Fruit fly (Drosophila melanogaster): ENCODE data around the gene Hmgcl.
A peak's percentile ranks its signal among the peaks of the same experiment; 100 is the strongest.

Gene Hmgcl

DNA sequence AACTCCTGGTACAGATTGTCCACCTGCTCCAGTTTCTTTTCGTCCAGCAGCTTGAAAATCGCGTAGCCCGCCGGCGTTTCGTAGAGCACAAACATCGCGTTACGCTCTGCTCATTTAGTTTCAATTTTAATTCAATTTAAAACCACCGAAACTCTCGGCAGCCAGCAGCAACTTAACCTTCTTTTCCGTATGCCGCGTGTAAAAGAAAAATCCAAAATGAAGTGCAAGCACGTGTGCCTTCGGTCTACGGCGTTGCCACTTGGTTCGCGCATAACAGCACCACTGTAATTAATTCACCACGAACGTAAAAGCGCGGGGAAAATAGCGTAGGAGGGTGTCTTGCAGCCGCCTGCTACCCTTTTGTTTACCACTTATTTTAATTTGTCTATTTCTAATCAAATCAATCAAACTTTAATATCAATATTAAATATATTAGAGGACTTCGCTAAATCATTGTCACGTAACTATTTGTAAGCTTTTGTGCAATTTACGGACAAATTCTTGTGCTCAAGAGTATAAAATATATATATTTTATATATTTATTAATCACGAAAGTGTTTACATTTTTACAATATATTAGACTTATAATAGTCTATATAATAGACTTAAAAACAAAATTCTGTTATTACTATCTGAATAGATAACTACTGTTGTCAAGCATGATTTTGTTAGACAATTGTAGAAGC is 41.5 kb upstream of the Hmgcl start, which contains the start of gene nop5 (continued):
- TF ChIP-seq sisA (GFP tag; IDR thresholded peaks at IDR 0.05) (no peak), z (GFP tag; IDR thresholded peaks at IDR 0.05) (no peak), nerfin-1 (tag; optimal IDR thresholded peaks at IDR 0.05) (peak; percentile 72), TFAM (GFP tag; optimal IDR thresholded peaks at IDR 0.05) (no peak), phol (tag; optimal IDR thresholded peaks at IDR 0.05) (peak; percentile 69), CG8359 (GFP tag; optimal IDR thresholded peaks at IDR 0.05; ENCODE audit: borderline replicate concordance) (peak; percentile 20), CG31388 (GFP tag; optimal IDR thresholded peaks at IDR 0.05) (no peak), trem (tag; optimal IDR thresholded peaks at IDR 0.05) (peak; percentile 36), D19B (GFP tag; optimal IDR thresholded peaks at IDR 0.05) (peak; percentile 99), HmgD (GFP tag; optimal IDR thresholded peaks at IDR 0.05) (no peak), ash1 (GFP tag; optimal IDR thresholded peaks at IDR 0.05) (no peak), PHDP (tag; optimal IDR thresholded peaks at IDR 0.05) (peak; percentile 36), Lim3 (GFP tag; IDR thresholded peaks at IDR 0.05) (no peak), crol (GFP tag; IDR thresholded peaks at IDR 0.05) (no peak), pfk (GFP tag; optimal IDR thresholded peaks at IDR 0.05) (peak; percentile 15), CG18011 (GFP tag; optimal IDR thresholded peaks at IDR 0.05) (no peak), kah (GFP tag; optimal IDR thresholded peaks at IDR 0.05) (peak; percentile 33), Xrp1 (GFP tag; IDR thresholded peaks at IDR 0.05) (peak; percentile 25; the same call in 1 of the 2 replicates), dysf (GFP tag; IDR thresholded peaks at IDR 0.05) (peak; percentile 64; the same call in 2 of the 3 replicates), Eip74EF (GFP tag; optimal IDR thresholded peaks at IDR 0.05) (peak in 1 of 2 experiments; percentile 67), fu2 (GFP tag; optimal IDR thresholded peaks at IDR 0.05) (no peak), CG12769 (tag; optimal IDR thresholded peaks at IDR 0.05) (no peak), Trl (optimal IDR thresholded peaks at IDR 0.05) (no peak), Trl (GFP tag; optimal IDR thresholded peaks at IDR 0.05) (no peak), CG8290 (GFP tag; optimal IDR thresholded peaks at IDR 0.05) (peak; percentile 19), CG8290 (tag; optimal IDR thresholded peaks at IDR 0.05) (no peak), ems (GFP tag; optimal IDR thresholded peaks at IDR 0.05) (no peak), nerfin-2 (GFP tag; IDR thresholded peaks at IDR 0.05; ENCODE audit: partially characterized antibody) (no peak), sima (GFP tag; optimal IDR thresholded peaks at IDR 0.05) (no peak), CG6813 (GFP tag; optimal IDR thresholded peaks at IDR 0.05) (no peak), CG3838 (GFP tag; optimal IDR thresholded peaks at IDR 0.05) (no peak), danr (GFP tag; IDR thresholded peaks at IDR 0.05) (no peak), Neu2 (GFP tag; optimal IDR thresholded peaks at IDR 0.05; ENCODE audit: borderline replicate concordance) (no peak), CG3163 (GFP tag; optimal IDR thresholded peaks at IDR 0.05) (no peak), CG11504 (tag; optimal IDR thresholded peaks at IDR 0.05) (no peak), CG12391 (tag; optimal IDR thresholded peaks at IDR 0.05) (peak; percentile 80), aop (GFP tag; IDR thresholded peaks at IDR 0.05) (no peak), CG42726 (GFP tag; IDR thresholded peaks at IDR 0.05; ENCODE audit: partially characterized antibody) (no peak), Mad (GFP tag; optimal IDR thresholded peaks at IDR 0.05) (peak; percentile 10), CG10274 (GFP tag; optimal IDR thresholded peaks at IDR 0.05) (peak; percentile 3), chinmo (GFP tag; IDR thresholded peaks at IDR 0.05; ENCODE audit: partially characterized antibody) (no peak), Spps (tag; optimal IDR thresholded peaks at IDR 0.05) (no peak), zf30C (GFP tag; optimal IDR thresholded peaks at IDR 0.05) (no peak), psq (GFP tag; optimal IDR thresholded peaks at IDR 0.05) (peak; percentile 20), Pdp1 (GFP tag; optimal IDR thresholded peaks at IDR 0.05) (no peak), Chrac-16 (GFP tag; optimal IDR thresholded peaks at IDR 0.05) (peak; percentile 33), kni (GFP tag; optimal IDR thresholded peaks at IDR 0.05) (no peak), slp2 (GFP tag; optimal IDR thresholded peaks at IDR 0.05) (no peak), Ada2b (GFP tag; IDR thresholded peaks at IDR 0.05) (no peak), CG3407 (GFP tag; optimal IDR thresholded peaks at IDR 0.05) (no peak)
